Worm (Caenorhabditis elegans): ENCODE measurements around the gene hot-8.

DNA sequence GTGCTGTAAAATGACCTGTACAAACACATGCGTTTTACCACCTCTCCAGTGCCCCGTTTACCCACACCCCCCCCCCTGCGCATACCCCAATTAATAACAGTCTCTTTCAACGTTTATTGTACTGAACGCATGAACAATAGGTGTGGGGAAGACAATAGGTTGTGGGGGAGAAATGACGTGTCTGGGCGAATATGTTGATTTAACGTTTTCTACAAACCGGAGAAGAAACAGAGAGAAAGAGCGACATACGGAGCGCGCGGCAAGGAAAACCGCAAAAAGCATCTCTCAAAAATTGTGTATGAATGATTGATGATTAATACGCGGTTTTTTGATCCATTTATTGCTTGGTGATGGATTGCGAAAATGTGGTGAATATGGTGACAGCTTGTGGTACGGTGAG is 43.8 kb downstream of the hot-8 start:
- no peak for TF ChIP-seq ceh-13 (GFP tag; optimal IDR thresholded peaks at IDR 0.05)
- TF ChIP-seq ama-1 (optimal IDR thresholded peaks at IDR 0.05) = no peak
- TF ChIP-seq pes-1 (GFP tag; IDR thresholded peaks at IDR 0.05) = peak; percentile 21; the same call in 1 of the 2 replicates
- TF ChIP-seq ceh-36 (tag; optimal IDR thresholded peaks at IDR 0.05) = no peak
- TF ChIP-seq scrt-1 (GFP tag; IDR thresholded peaks at IDR 0.05) = no peak
- peak; percentile 56 for TF ChIP-seq hmg-4 (GFP tag; optimal IDR thresholded peaks at IDR 0.05)
- no peak for TF ChIP-seq tra-4 (tag; optimal IDR thresholded peaks at IDR 0.05)
- TF ChIP-seq tbx-11 (GFP tag; IDR thresholded peaks at IDR 0.05) = no peak
- TF ChIP-seq B0310.2 (tag; optimal IDR thresholded peaks at IDR 0.05) = no peak
- no peak for TF ChIP-seq flt-1 (GFP tag; IDR thresholded peaks at IDR 0.05)
